Fruit fly (Drosophila melanogaster): Measurements from ENCODE around the gene CG32071.

The CG32071 gene

DNA sequence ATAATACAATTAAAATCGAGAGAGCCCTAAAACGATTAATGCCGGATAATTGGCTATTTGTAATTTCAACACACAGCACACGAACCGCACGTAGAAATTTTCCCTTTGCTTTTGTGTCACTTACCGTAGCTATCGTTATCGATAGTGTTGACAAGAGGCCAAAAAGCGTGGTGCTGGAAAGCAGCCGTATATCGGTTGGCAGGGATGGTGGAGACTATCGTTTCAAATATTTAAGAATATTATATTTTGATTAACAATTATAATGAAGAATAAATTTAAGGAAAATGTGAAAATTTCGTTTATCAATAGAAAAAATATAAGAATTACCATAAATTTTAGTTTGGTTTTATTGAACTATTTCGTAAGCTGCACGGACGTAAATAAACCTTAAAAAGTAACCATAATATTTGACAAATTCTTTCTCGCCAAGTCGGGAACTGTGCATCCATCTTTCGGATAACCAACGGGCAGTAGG, 10.6 kb downstream of the CG32071 start, which contains the start of gene JIL-1 (continued):
- TF ChIP-seq HLHmδ (GFP tag; optimal IDR thresholded peaks at IDR 0.05) (peak; percentile 10), CG12155 (GFP tag; optimal IDR thresholded peaks at IDR 0.05) (peak; percentile 68), Sry-δ (GFP tag; optimal IDR thresholded peaks at IDR 0.05) (peak; percentile 65), Ravus (GFP tag; IDR thresholded peaks at IDR 0.05) (no peak), phol (tag; optimal IDR thresholded peaks at IDR 0.05) (peak; percentile 65), Ets97D (GFP tag; optimal IDR thresholded peaks at IDR 0.05) (peak; percentile 54), CG1603 (tag; optimal IDR thresholded peaks at IDR 0.05) (peak; percentile 35), CG10209 (GFP tag; optimal IDR thresholded peaks at IDR 0.05) (peak; percentile 59), CG18262 (tag; optimal IDR thresholded peaks at IDR 0.05) (peak; percentile 43), CG6765 (GFP tag; optimal IDR thresholded peaks at IDR 0.05) (peak; percentile 46), fd3F (GFP tag; optimal IDR thresholded peaks at IDR 0.05) (peak; percentile 34), CG10267 (tag; optimal IDR thresholded peaks at IDR 0.05) (peak; percentile 96), CG15601 (tag; optimal IDR thresholded peaks at IDR 0.05) (peak; percentile 39), CG18619 (GFP tag; optimal IDR thresholded peaks at IDR 0.05) (peak; percentile 41), cg (GFP tag; optimal IDR thresholded peaks at IDR 0.05) (no peak), ase (GFP tag; IDR thresholded peaks at IDR 0.05) (peak; percentile 76), Sox100B (GFP tag; optimal IDR thresholded peaks at IDR 0.05) (peak; percentile 29), Dfd (GFP tag; optimal IDR thresholded peaks at IDR 0.05) (no peak), CG15479 (GFP tag; optimal IDR thresholded peaks at IDR 0.05) (no peak), CG13296 (GFP tag; optimal IDR thresholded peaks at IDR 0.05) (peak; percentile 47), Ptx1 (GFP tag; IDR thresholded peaks at IDR 0.05) (peak; percentile 80), Drgx (GFP tag; IDR thresholded peaks at IDR 0.05) (peak; percentile 24; the same call in 1 of the 2 replicates), sd (tag; optimal IDR thresholded peaks at IDR 0.05) (no peak), HmgZ (tag; optimal IDR thresholded peaks at IDR 0.05) (peak; percentile 49), unc-4 (GFP tag; IDR thresholded peaks at IDR 0.05; ENCODE audit: partially characterized antibody) (peak; percentile 87), chinmo (GFP tag; IDR thresholded peaks at IDR 0.05; ENCODE audit: partially characterized antibody) (peak; percentile 67; the same call in 2 of the 4 replicates), schlank (tag; optimal IDR thresholded peaks at IDR 0.05) (no peak), CG15073 (GFP tag; optimal IDR thresholded peaks at IDR 0.05) (no peak), CG10979 (tag; optimal IDR thresholded peaks at IDR 0.05) (peak; percentile 34), CG9797 (GFP tag; optimal IDR thresholded peaks at IDR 0.05) (peak; percentile 18), bab2 (GFP tag; optimal IDR thresholded peaks at IDR 0.05) (peak; percentile 48), CG6654 (GFP tag; optimal IDR thresholded peaks at IDR 0.05) (no peak), ci (GFP tag; IDR thresholded peaks at IDR 0.05) (peak; percentile 78), CG5245 (GFP tag; optimal IDR thresholded peaks at IDR 0.05) (peak; percentile 40), inv (GFP tag; IDR thresholded peaks at IDR 0.05; ENCODE audit: partially characterized antibody) (peak; percentile 83), NK7.1 (GFP tag; optimal IDR thresholded peaks at IDR 0.05) (no peak), Mad (GFP tag; optimal IDR thresholded peaks at IDR 0.05) (peak; percentile 63), Dad (GFP tag; optimal IDR thresholded peaks at IDR 0.05) (peak; percentile 69), sim (GFP tag; IDR thresholded peaks at IDR 0.05) (no peak), Max (GFP tag; optimal IDR thresholded peaks at IDR 0.05) (peak; percentile 67), CG31365 (tag; optimal IDR thresholded peaks at IDR 0.05) (no peak), CG4404 (GFP tag; IDR thresholded peaks at IDR 0.05) (peak; percentile 54; the same call in 1 of the 2 replicates), CG6854 (GFP tag; optimal IDR thresholded peaks at IDR 0.05) (no peak), stwl (tag; optimal IDR thresholded peaks at IDR 0.05) (peak; percentile 66), luna (GFP tag; optimal IDR thresholded peaks at IDR 0.05) (no peak), HLH4C (GFP tag; IDR thresholded peaks at IDR 0.05; ENCODE audit: partially characterized antibody) (peak; percentile 82), CG17328 (GFP tag; IDR thresholded peaks at IDR 0.05) (peak; percentile 64), Hsf (GFP tag; optimal IDR thresholded peaks at IDR 0.05) (peak; percentile 50), TFAM (GFP tag; optimal IDR thresholded peaks at IDR 0.05) (no peak), Fer1 (GFP tag; optimal IDR thresholded peaks at IDR 0.05) (peak; percentile 60)

Measured in whole organism, embryonic.